Fruit fly (Drosophila melanogaster): ENCODE measurements around the gene CG31454.

Gene CG31454

dm6 chr3R:8521499-8521898 lies at the start of gene CG31454:
CG31454 (plus strand) TSS chr3R:8521658.
- TF ChIP-seq psq (optimal IDR thresholded peaks at IDR 0.05) (no peak), insv (optimal IDR thresholded peaks at IDR 0.05) (no peak), h (optimal IDR thresholded peaks at IDR 0.05) (no peak), Sin3A (optimal IDR thresholded peaks at IDR 0.05) (no peak), ttk (optimal IDR thresholded peaks at IDR 0.05) (no peak)

- no peak for TF ChIP-seq Sin3A (optimal IDR thresholded peaks at IDR 0.05)
- TF ChIP-seq h (optimal IDR thresholded peaks at IDR 0.05) = no peak
- no peak for TF ChIP-seq ttk (optimal IDR thresholded peaks at IDR 0.05)
- no peak for TF ChIP-seq insv (optimal IDR thresholded peaks at IDR 0.05)
- TF ChIP-seq psq (optimal IDR thresholded peaks at IDR 0.05) = no peak
- no peak for TF ChIP-seq Myc (optimal IDR thresholded peaks at IDR 0.05)
These were observed 44.0 kb upstream of the CG31454 start, which contains the start of gene CG45263 for dm6 chr3R:8477361-8478007. CG45263 (minus strand) TSS chr3R:8477617.

- TF ChIP-seq psq (optimal IDR thresholded peaks at IDR 0.05) (no peak), ttk (optimal IDR thresholded peaks at IDR 0.05) (no peak), h (optimal IDR thresholded peaks at IDR 0.05) (no peak), Sin3A (optimal IDR thresholded peaks at IDR 0.05) (no peak), Myc (optimal IDR thresholded peaks at IDR 0.05) (no peak)
These were observed 38.6 kb upstream of the CG31454 start for dm6 chr3R:8482881-8483280.

- no peak for TF ChIP-seq Sin3A (optimal IDR thresholded peaks at IDR 0.05)
- no peak for TF ChIP-seq h (optimal IDR thresholded peaks at IDR 0.05)
- TF ChIP-seq psq (optimal IDR thresholded peaks at IDR 0.05) = no peak
- no peak for TF ChIP-seq Myc (optimal IDR thresholded peaks at IDR 0.05)
- TF ChIP-seq ttk (optimal IDR thresholded peaks at IDR 0.05) = no peak
- no peak for TF ChIP-seq insv (optimal IDR thresholded peaks at IDR 0.05)
These were observed 36.9 kb upstream of the CG31454 start for dm6 chr3R:8484573-8484972.

- TF ChIP-seq Myc (optimal IDR thresholded peaks at IDR 0.05) (no peak), insv (optimal IDR thresholded peaks at IDR 0.05) (no peak), h (optimal IDR thresholded peaks at IDR 0.05) (no peak), Sin3A (optimal IDR thresholded peaks at IDR 0.05) (no peak), ttk (optimal IDR thresholded peaks at IDR 0.05) (no peak), psq (optimal IDR thresholded peaks at IDR 0.05) (no peak)
These were observed 10.2 kb upstream of the CG31454 start, which contains the start of gene Or85b for dm6 chr3R:8511258-8511657. Or85b (minus strand) TSS chr3R:8511358.

dm6 chr3R:8512922-8513321 lies 8.5 kb upstream of the CG31454 start, which contains the start of gene Or85c:
Or85c (minus strand) TSS chr3R:8513022.
- TF ChIP-seq psq (optimal IDR thresholded peaks at IDR 0.05) = no peak
- no peak for TF ChIP-seq h (optimal IDR thresholded peaks at IDR 0.05)
- TF ChIP-seq ttk (optimal IDR thresholded peaks at IDR 0.05) = no peak

dm6 chr3R:8517752-8518185 lies 3.7 kb upstream of the CG31454 start, which contains the start of gene CG11737:
CG11737 (plus strand) TSS chr3R:8517868.
- TF ChIP-seq psq (optimal IDR thresholded peaks at IDR 0.05) (no peak), insv (optimal IDR thresholded peaks at IDR 0.05) (no peak), Sin3A (optimal IDR thresholded peaks at IDR 0.05) (no peak), Myc (optimal IDR thresholded peaks at IDR 0.05) (no peak), h (optimal IDR thresholded peaks at IDR 0.05) (no peak), ttk (optimal IDR thresholded peaks at IDR 0.05) (no peak)

DNA sequence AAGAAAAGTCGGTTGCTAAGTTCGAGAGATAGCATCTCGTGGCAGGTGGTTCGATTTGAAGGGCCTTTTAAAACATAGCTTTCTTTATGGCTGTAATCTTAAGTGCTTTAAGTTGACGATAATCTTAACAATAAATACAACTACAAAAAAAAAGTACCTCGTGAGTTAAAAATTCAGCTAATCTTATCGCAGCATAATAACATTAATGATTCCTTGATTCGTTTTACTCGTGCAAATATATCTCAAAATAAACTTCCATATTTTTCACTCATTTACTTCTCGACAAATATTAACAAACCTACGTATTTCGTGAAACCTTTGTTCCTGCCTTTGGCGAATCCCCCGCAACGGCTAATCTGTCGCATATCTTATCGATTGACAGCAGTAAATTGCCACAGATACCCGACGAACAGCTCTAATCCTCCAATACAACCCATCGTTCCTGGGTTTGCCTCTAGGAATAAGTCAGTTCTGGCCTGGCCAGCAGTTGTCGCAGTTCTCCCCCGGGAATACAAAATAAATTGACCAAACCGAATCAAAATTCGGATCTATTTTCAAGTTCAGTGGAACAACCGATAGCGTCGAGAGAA lies 2.8 kb upstream of the CG31454 start:
- TF ChIP-seq Myc (optimal IDR thresholded peaks at IDR 0.05) (no peak), Sin3A (optimal IDR thresholded peaks at IDR 0.05) (no peak), insv (optimal IDR thresholded peaks at IDR 0.05) (no peak), h (optimal IDR thresholded peaks at IDR 0.05) (no peak), ttk (optimal IDR thresholded peaks at IDR 0.05) (no peak), psq (optimal IDR thresholded peaks at IDR 0.05) (no peak)

DNA sequence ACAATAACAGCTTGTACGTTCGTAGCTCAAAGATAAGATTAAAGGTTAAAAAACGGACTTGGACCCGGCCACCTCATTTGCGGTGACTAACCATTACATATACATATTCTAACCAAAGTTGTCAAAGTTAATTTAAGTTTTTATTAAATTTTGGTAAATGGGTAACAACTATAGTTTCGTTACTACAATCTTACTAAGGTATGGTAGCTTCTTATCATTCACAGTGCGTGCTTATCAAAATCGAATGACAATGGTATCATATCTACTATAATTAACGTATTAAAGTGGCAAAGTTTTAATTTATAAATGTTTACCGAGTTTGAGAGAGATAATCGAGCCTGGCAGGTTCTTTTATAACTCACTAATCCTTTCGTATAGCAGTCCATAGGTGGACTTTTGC lies 2.3 kb upstream of the CG31454 start:
- TF ChIP-seq insv (optimal IDR thresholded peaks at IDR 0.05) (no peak), psq (optimal IDR thresholded peaks at IDR 0.05) (no peak), Myc (optimal IDR thresholded peaks at IDR 0.05) (no peak), h (optimal IDR thresholded peaks at IDR 0.05) (no peak)

dm6 chr3R:8520809-8521208 lies 649 bp upstream of the CG31454 start:
- TF ChIP-seq Sin3A (optimal IDR thresholded peaks at IDR 0.05) (no peak), ttk (optimal IDR thresholded peaks at IDR 0.05) (no peak), psq (optimal IDR thresholded peaks at IDR 0.05) (no peak), Myc (optimal IDR thresholded peaks at IDR 0.05) (no peak), h (optimal IDR thresholded peaks at IDR 0.05) (no peak), insv (optimal IDR thresholded peaks at IDR 0.05) (no peak)

DNA sequence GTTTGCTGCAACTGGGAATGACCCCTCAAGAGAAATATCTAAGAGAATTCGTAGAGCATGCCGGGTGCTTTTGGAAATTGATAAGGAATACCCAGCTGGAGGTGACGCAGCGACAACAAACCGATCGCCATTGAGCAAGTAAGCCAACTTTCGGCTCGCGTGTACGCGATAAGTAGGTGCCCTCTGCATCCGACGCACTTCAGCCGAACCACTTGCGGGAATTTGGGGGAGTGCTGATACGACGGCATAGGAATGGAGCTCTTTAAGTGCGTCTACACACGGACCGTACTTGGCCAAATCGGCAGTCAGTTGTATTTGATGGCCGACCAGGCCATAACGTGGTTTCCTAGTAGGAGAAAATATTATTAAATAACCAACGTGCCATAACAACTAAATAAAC lies 2.2 kb downstream of the CG31454 start, which contains the start of gene CG31259:
TSS of gene CG31259 (plus strand) at position 277 of the 400 bp plus-strand sequence.
- no peak for TF ChIP-seq psq (optimal IDR thresholded peaks at IDR 0.05)
- TF ChIP-seq ttk (optimal IDR thresholded peaks at IDR 0.05) = no peak
- no peak for TF ChIP-seq Sin3A (optimal IDR thresholded peaks at IDR 0.05)
- TF ChIP-seq insv (optimal IDR thresholded peaks at IDR 0.05) = no peak
- no peak for TF ChIP-seq h (optimal IDR thresholded peaks at IDR 0.05)
- TF ChIP-seq Myc (optimal IDR thresholded peaks at IDR 0.05) = no peak

DNA sequence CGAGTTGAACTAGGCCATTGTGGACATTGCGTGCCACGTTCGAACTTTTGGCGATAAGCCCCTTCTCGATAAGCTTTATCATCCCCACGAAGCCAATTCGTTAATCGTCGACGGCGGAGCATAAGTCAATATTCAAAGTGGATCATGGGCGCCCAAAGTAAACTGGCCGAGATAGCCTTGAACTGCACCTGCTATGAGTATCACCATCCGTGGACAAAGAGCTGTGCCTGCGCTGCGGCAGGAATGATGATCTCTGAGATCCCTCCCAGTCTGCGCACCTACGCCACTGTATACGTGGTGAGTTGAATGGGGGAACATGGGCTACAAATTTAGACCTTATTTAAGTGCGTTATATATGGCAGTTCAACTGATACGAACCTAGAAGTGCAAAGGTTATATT lies 2.8 kb downstream of the CG31454 start:
- TF ChIP-seq h (optimal IDR thresholded peaks at IDR 0.05) = no peak
- no peak for TF ChIP-seq ttk (optimal IDR thresholded peaks at IDR 0.05)
- no peak for TF ChIP-seq Myc (optimal IDR thresholded peaks at IDR 0.05)
- TF ChIP-seq Sin3A (optimal IDR thresholded peaks at IDR 0.05) = no peak
- no peak for TF ChIP-seq psq (optimal IDR thresholded peaks at IDR 0.05)
- no peak for TF ChIP-seq insv (optimal IDR thresholded peaks at IDR 0.05)
